Worm (Caenorhabditis elegans) whole organism, early embryonic: ENCODE measurements around the gene marc-2.

Experiments
- B0310.2 ChIP-seq: sonication (generic microtip); optimal IDR thresholded peaks from 2 replicates; lab custom pipeline; 2016; ENCODE audit warnings: mild to moderate bottlenecking, missing genetic modification characterization, missing compliant biosample characterization
- F13C5.2 ChIP-seq: sonication (generic microtip); optimal IDR thresholded peaks from 2 replicates; lab custom pipeline; 2017; ENCODE audit warnings: mild to moderate bottlenecking, missing genetic modification characterization, inconsistent platforms, missing compliant biosample characterization
- aly-1 ChIP-seq: sonication (generic microtip); optimal IDR thresholded peaks from 2 replicates; lab custom pipeline; 2016; ENCODE audit warnings: missing genetic modification characterization, missing compliant biosample characterization
- ama-1 ChIP-seq: fragments of 150-350 bp; optimal IDR thresholded peaks from 2 replicates; lab custom pipeline; 2014
- ceh-13 ChIP-seq: fragments of 200-800 bp; sonication (Bioruptor generic); optimal IDR thresholded peaks from 2 replicates; lab custom pipeline; 2018; ENCODE audit warnings: mild to moderate bottlenecking, missing genetic modification characterization, missing compliant biosample characterization
- ceh-36 ChIP-seq: sonication (generic microtip); optimal IDR thresholded peaks from 2 replicates; lab custom pipeline; 2016; ENCODE audit warnings: missing genetic modification characterization, inconsistent platforms, missing compliant biosample characterization
- ets-7 ChIP-seq: sonication (generic microtip); optimal IDR thresholded peaks from 2 replicates; lab custom pipeline; 2016; ENCODE audit warnings: missing genotype, missing genetic modification characterization, missing compliant biosample characterization
- flt-1 ChIP-seq: fragments of 200-800 bp; sonication (Bioruptor generic); IDR thresholded peaks from 2 replicates; pipeline ENCODE4 v1.3.6; 2022; ENCODE audit warnings: missing genetic modification characterization, missing compliant biosample characterization
- hmbx-1 ChIP-seq: sonication (generic microtip); optimal IDR thresholded peaks from 2 replicates; lab custom pipeline; 2016; ENCODE audit warnings: mild to moderate bottlenecking, missing genetic modification characterization, missing compliant biosample characterization
- hmg-4 ChIP-seq: fragments of 200-800 bp; sonication (Bioruptor generic); optimal IDR thresholded peaks from 2 replicates; lab custom pipeline; 2018; ENCODE audit warnings: mild to moderate bottlenecking, missing genetic modification characterization, missing compliant biosample characterization
- hnd-1 ChIP-seq: sonication (generic microtip); optimal IDR thresholded peaks from 2 replicates; lab custom pipeline; 2016; ENCODE audit warnings: missing genetic modification characterization, missing compliant biosample characterization
- pes-1 ChIP-seq: fragments of 200-800 bp; sonication (Bioruptor generic); IDR thresholded peaks from 2 replicates; pipeline ENCODE4 v1.3.6; 2022; ENCODE audit warnings: missing genetic modification reagents, missing genetic modification characterization, missing compliant biosample characterization
- scrt-1 ChIP-seq: fragments of 200-800 bp; sonication (Bioruptor generic); IDR thresholded peaks from 2 replicates; pipeline ENCODE4 v1.3.6; 2022; ENCODE audit warnings: missing genetic modification characterization, missing compliant biosample characterization
- sea-1 ChIP-seq: fragments of 200-800 bp; sonication (Bioruptor generic); conservative IDR thresholded peaks from 2 replicates; pipeline ENCODE4 v1.3.6; 2022; ENCODE audit warnings: missing genetic modification characterization, missing compliant biosample characterization
- tbx-11 ChIP-seq: fragments of 200-800 bp; sonication (Bioruptor generic); IDR thresholded peaks from 2 replicates; pipeline ENCODE4 v1.3.6; 2022; ENCODE audit warnings: missing genetic modification characterization, missing compliant biosample characterization
- tbx-37 ChIP-seq: fragments of 200-800 bp; sonication (Bioruptor generic); conservative IDR thresholded peaks from 2 replicates; pipeline ENCODE4 v1.3.6; 2022; ENCODE audit warnings: missing genetic modification reagents, missing genetic modification characterization, missing compliant biosample characterization
- tra-4 ChIP-seq: sonication (generic microtip); optimal IDR thresholded peaks from 2 replicates; lab custom pipeline; 2017; ENCODE audit warnings: missing genetic modification characterization, missing compliant biosample characterization

The marc-2 gene

DNA sequence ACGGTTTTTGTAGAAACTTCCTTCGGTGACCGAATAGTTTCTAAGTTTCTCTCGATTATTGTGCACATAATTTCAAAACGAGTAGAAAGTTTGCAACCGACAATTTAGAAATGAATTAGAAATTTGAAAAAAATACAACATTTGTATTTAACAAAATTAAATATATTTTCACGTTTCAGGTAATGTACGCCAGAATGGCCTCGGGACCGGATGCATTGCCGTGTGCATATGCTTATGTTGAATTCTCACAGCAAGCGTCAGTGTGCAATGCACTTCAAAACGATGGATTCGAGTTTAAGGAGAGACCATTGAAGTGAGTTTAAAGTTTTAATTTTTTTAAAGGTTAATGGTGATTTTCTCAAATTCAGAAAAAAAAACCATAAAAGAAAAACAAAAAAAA, at the start of gene marc-2:
Gene marc-2 (minus strand): TSS at position 101 of the 400 bp plus-strand sequence.
- TF ChIP-seq tbx-37 (no peak), F13C5.2 (tag; lab: Kevin White, UChicago) (no peak), hnd-1 (tag; lab: Kevin White, UChicago) (no peak)

DNA sequence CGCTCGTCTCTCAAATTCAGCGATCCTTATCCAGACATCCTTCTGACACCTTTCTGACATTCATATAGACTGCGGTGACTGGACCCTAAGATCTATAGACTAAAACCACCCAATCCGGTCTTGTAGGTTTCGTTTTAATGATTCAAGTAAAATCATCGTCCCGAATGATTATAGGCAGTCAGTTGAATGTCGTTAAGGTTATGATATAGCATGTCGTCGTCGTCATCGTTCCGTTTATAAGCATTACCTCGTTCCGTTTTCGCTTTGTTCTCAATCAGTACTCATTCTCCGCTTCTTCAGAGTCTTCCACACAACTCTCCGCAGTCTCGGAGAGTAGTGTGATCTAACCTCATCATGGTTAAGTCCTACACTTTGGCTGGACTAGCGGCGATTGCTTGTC, 47.9 kb upstream of the marc-2 start, which contains the start of gene bli-1:
Gene bli-1 (plus strand): TSS at position 301 of the 400 bp plus-strand sequence.
- TF ChIP-seq ceh-13 (GFP tag; lab: Kevin White, UChicago) (no peak), tbx-37 (no peak), flt-1 (no peak), ets-7 (no peak), scrt-1 (GFP tag; lab: Robert Waterston, UW) (no peak), ama-1 (lab: Kevin White, UChicago) (no peak), pes-1 (GFP tag; lab: Robert Waterston, UW) (no peak), F13C5.2 (tag; lab: Kevin White, UChicago) (no peak), B0310.2 (tag; lab: Kevin White, UChicago) (no peak), tra-4 (tag; lab: Kevin White, UChicago) (no peak), sea-1 (GFP tag; lab: Robert Waterston, UW) (no peak), ceh-36 (no peak), hnd-1 (tag; lab: Kevin White, UChicago) (no peak)

DNA sequence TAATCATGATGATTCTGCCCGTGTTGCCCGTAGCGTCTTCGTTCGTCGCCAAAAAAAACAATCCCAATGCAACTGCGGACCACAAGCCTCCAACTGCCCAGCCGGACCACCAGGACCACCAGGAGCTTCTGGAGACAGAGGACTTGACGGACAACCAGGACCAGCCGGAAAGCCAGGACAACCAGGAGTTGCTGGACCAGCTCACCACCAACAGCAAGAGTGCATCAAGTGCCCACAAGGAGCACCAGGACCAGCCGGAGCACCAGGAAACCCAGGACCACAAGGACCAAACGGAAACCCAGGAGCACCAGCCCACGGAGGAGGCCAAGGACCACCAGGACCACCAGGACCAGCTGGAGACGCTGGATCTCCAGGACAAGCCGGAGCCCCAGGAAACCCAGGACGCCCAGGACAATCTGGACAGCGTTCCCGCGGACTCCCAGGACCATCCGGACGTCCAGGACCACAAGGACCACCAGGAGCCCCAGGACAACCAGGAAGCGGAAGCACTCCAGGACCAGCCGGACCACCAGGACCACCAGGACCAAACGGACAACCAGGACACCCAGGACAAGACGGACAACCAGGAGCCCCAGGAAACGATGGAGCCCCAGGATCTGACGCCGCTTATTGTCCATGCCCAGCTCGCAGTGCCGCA, 46.8 kb upstream of the marc-2 start:
- no peak for TF ChIP-seq F13C5.2 (tag; lab: Kevin White, UChicago)
- TF ChIP-seq ama-1 (lab: Kevin White, UChicago) = no peak
- no peak for TF ChIP-seq tbx-37
- no peak for TF ChIP-seq aly-1
- TF ChIP-seq B0310.2 (tag; lab: Kevin White, UChicago) = no peak
- TF ChIP-seq ets-7 = no peak
- TF ChIP-seq ceh-13 (GFP tag; lab: Kevin White, UChicago) = no peak
- no peak for TF ChIP-seq flt-1
- TF ChIP-seq tbx-11 (GFP tag; lab: Robert Waterston, UW) = no peak
- TF ChIP-seq sea-1 (GFP tag; lab: Robert Waterston, UW) = no peak
- TF ChIP-seq hnd-1 (tag; lab: Kevin White, UChicago) = no peak
- no peak for TF ChIP-seq hmg-4
- no peak for TF ChIP-seq pes-1 (GFP tag; lab: Robert Waterston, UW)
- TF ChIP-seq scrt-1 (GFP tag; lab: Robert Waterston, UW) = no peak
- TF ChIP-seq ceh-36 = no peak
- TF ChIP-seq tra-4 (tag; lab: Kevin White, UChicago) = no peak
- no peak for TF ChIP-seq hmbx-1 (tag; lab: Kevin White, UChicago)

DNA sequence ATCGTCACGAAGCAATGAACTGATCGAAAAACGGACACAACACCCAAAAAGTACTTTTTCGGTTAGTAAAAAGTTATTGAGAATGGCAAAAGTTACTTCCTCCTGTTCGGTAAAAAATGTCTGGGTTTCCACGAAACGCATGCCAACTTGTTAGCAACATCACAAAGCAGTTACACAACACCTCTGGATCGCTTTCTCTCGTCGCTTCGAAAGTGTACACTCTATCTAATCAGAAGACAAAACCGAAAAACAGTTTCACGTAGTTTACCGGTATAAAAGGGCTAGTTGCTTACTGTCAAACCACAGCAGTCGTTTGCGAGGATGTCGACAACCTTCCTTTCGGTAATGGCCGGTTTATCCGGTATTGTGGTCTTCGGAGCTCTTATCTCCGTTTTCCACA, 46.1 kb upstream of the marc-2 start, which contains the start of gene col-80:
Gene col-80 (plus strand): TSS at position 301 of the 400 bp plus-strand sequence.
- no peak for TF ChIP-seq tbx-11 (GFP tag; lab: Robert Waterston, UW)
- TF ChIP-seq sea-1 (GFP tag; lab: Robert Waterston, UW) = no peak
- no peak for TF ChIP-seq F13C5.2 (tag; lab: Kevin White, UChicago)
- TF ChIP-seq hmbx-1 (tag; lab: Kevin White, UChicago) = no peak

DNA sequence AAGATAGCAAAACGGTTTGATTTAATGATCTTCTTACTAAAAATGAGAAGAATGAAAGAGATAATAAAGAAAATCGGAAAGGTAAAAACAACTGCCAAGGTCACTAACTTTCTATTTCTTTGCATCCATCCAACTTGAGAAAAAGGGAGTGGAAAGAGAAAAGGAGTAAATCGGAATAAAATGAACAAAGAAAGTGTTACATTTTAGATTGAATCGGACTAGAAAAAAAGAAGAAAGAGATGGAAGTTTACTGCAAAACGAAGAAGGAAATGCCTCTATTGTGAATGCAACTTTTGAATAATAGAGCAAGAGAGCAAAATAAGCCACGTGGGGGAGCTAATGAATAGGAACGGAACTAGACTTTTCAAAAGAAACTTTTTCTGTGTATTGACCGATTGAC, 45.2 kb upstream of the marc-2 start:
- no peak for TF ChIP-seq hnd-1 (tag; lab: Kevin White, UChicago)
- no peak for TF ChIP-seq ama-1 (lab: Kevin White, UChicago)
- no peak for TF ChIP-seq pes-1 (GFP tag; lab: Robert Waterston, UW)
- no peak for TF ChIP-seq tra-4 (tag; lab: Kevin White, UChicago)
- no peak for TF ChIP-seq ceh-36
- TF ChIP-seq aly-1 = no peak
- no peak for TF ChIP-seq hmbx-1 (tag; lab: Kevin White, UChicago)
- no peak for TF ChIP-seq sea-1 (GFP tag; lab: Robert Waterston, UW)
- no peak for TF ChIP-seq tbx-11 (GFP tag; lab: Robert Waterston, UW)
- TF ChIP-seq flt-1 = no peak
- no peak for TF ChIP-seq ets-7
- TF ChIP-seq B0310.2 (tag; lab: Kevin White, UChicago) = no peak
- TF ChIP-seq scrt-1 (GFP tag; lab: Robert Waterston, UW) = no peak
- TF ChIP-seq F13C5.2 (tag; lab: Kevin White, UChicago) = no peak
- no peak for TF ChIP-seq hmg-4
- TF ChIP-seq ceh-13 (GFP tag; lab: Kevin White, UChicago) = no peak
- TF ChIP-seq tbx-37 = no peak

DNA sequence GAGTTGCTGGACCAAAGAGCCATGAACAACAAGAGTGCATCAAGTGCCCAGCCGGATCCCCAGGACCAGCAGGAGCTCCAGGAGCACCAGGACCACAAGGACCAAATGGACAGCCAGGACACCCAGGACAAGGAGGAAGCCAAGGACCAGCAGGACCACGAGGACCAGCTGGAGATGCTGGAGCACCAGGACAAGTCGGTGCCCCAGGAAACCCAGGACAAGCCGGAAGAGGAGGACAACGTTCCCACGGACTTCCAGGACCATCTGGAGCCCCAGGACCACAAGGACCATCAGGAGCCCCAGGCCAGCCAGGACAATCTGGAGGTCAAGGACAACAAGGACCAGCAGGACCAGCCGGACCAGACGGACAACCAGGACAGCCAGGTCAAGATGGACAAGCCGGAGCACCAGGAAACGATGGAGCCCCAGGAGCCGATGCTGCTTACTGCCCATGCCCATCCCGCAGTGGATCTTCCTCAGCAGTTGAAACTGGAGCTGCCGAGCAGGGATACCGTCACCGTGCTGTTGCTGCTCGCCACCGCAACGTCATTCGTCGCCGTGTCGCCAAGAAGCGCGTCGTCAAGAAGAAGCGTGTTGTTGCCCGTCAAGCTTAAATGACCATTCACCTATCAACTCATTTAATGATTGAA, 44.7 kb upstream of the marc-2 start:
- no peak for TF ChIP-seq F13C5.2 (tag; lab: Kevin White, UChicago)
- no peak for TF ChIP-seq scrt-1 (GFP tag; lab: Robert Waterston, UW)
- no peak for TF ChIP-seq tbx-11 (GFP tag; lab: Robert Waterston, UW)
- TF ChIP-seq aly-1 = no peak
- TF ChIP-seq B0310.2 (tag; lab: Kevin White, UChicago) = no peak
- no peak for TF ChIP-seq pes-1 (GFP tag; lab: Robert Waterston, UW)
- no peak for TF ChIP-seq hmbx-1 (tag; lab: Kevin White, UChicago)
- TF ChIP-seq hmg-4 = no peak
- TF ChIP-seq ets-7 = no peak
- no peak for TF ChIP-seq flt-1
- TF ChIP-seq ceh-36 = no peak
- no peak for TF ChIP-seq tbx-37
- no peak for TF ChIP-seq ceh-13 (GFP tag; lab: Kevin White, UChicago)
- TF ChIP-seq ama-1 (lab: Kevin White, UChicago) = no peak
- no peak for TF ChIP-seq hnd-1 (tag; lab: Kevin White, UChicago)
- TF ChIP-seq tra-4 (tag; lab: Kevin White, UChicago) = no peak
- TF ChIP-seq sea-1 (GFP tag; lab: Robert Waterston, UW) = no peak

DNA sequence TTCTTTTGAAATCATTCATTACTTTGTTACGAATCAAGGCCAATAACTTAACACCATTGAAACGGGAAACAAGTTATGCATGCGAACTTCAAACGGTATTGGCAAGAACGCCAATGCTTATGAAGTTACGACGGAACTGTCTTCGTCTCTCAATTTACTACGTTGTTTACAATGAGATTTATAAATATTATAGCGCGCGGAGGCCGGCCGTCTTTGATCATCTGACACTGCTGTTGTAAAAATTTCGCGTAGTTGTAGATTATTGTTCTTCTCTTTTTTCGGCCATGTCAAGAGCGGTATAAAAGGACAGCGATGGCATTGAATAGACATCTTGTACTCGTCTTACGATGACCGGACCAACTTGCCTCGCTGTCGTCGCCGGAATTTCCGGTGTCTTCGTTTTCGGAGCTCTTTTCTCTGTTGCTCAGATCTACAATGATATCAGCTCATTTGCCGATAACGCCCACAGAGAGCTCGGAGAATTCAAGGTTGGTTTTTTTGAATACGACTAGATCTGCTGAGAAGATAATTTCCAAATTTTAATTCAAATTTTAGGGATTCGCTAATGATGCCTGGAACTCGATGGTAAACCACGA, 43.9 kb upstream of the marc-2 start, which contains the start of gene col-39:
Gene col-39 (plus strand): TSS at position 342 of the 596 bp plus-strand sequence.
- TF ChIP-seq B0310.2 (tag; lab: Kevin White, UChicago) = no peak
- no peak for TF ChIP-seq ceh-36
- no peak for TF ChIP-seq ets-7
- no peak for TF ChIP-seq scrt-1 (GFP tag; lab: Robert Waterston, UW)
- no peak for TF ChIP-seq aly-1
- no peak for TF ChIP-seq hmbx-1 (tag; lab: Kevin White, UChicago)
